Worm (Caenorhabditis elegans): ENCODE data around the gene ZK1248.4.
A peak's percentile ranks its signal among the peaks of the same experiment; 100 is the strongest.
"Not testable (repeated sequence)": the region's sequence is repeated elsewhere in the genome, so short reads cannot be mapped to it uniquely, and the experiment has no call there.

The ZK1248.4 gene

ce11 chrII:5810230-5810629, 8.2 kb upstream of the ZK1248.4 start, which contains the start of the genes msp-64 and ZK1248.5:
Gene msp-64 (minus strand): TSS chrII:5810330.
Gene ZK1248.5 (plus strand): TSS chrII:5810514.
- TF ChIP-seq pros-1 (tag; optimal IDR thresholded peaks at IDR 0.05) (no peak), pat-9 (tag; optimal IDR thresholded peaks at IDR 0.05) (no peak), sdc-2 (tag; optimal IDR thresholded peaks at IDR 0.05) (no peak), ceh-6 (GFP tag; optimal IDR thresholded peaks at IDR 0.05) (no peak), pqm-1 (tag; optimal IDR thresholded peaks at IDR 0.05) (no peak)

DNA sequence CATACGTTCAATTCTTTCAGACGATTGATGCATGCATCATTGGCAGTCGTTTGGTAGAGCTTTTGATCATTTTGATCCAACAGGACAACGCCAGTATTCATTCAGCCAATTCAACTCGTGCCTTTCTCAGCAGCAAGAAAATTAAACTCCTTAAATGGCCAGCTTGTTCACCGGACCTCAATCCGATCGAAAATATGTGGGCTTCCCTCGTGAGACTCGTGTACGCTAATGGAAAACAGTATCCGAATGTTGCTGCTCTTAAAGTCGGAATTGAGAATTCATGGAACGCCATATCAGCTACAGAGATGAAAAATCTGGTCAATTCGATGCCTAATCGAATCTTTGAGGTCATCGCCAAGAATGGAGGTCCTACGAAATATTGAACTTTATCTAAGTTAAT, 3.0 kb upstream of the ZK1248.4 start, which contains the start of gene wago-5:
Gene wago-5 (minus strand): TSS at position 101 of the 400 bp plus-strand sequence.
- not testable (repeated sequence) for TF ChIP-seq hlh-13 (GFP tag; optimal IDR thresholded peaks at IDR 0.05); mec-3 (tag; optimal IDR thresholded peaks at IDR 0.05; ENCODE audit: borderline replicate concordance); ceh-24 (tag; optimal IDR thresholded peaks at IDR 0.05)

ce11 chrII:5816346-5816745, 2.1 kb upstream of the ZK1248.4 start, which contains the start of gene ZK1248.20:
Gene ZK1248.20 (plus strand): TSS chrII:5816646.
- TF ChIP-seq dmd-4 (tag; optimal IDR thresholded peaks at IDR 0.05; ENCODE audit: borderline replicate concordance) = no peak

- TF ChIP-seq sdc-2 (tag; optimal IDR thresholded peaks at IDR 0.05) (no peak), C08G9.2 (tag; optimal IDR thresholded peaks at IDR 0.05) (peak; percentile 68), hlh-6 (tag; optimal IDR thresholded peaks at IDR 0.05) (no peak), ama-1 (optimal IDR thresholded peaks at IDR 0.05) (no peak), ceh-18 (tag; optimal IDR thresholded peaks at IDR 0.05) (no peak), tbx-2 (tag; optimal IDR thresholded peaks at IDR 0.05) (peak; percentile 65), nhr-232 (tag; optimal IDR thresholded peaks at IDR 0.05) (no peak), K02D7.2 (tag; optimal IDR thresholded peaks at IDR 0.05) (no peak), ceh-22 (tag; optimal IDR thresholded peaks at IDR 0.05) (no peak), ceh-19 (GFP tag; optimal IDR thresholded peaks at IDR 0.05) (no peak), nhr-11 (tag; optimal IDR thresholded peaks at IDR 0.05) (no peak), ahr-1 (tag; optimal IDR thresholded peaks at IDR 0.05) (no peak), ref-2 (tag; optimal IDR thresholded peaks at IDR 0.05) (peak; percentile 48), ceh-48 (tag; optimal IDR thresholded peaks at IDR 0.05) (no peak), hlh-15 (tag; optimal IDR thresholded peaks at IDR 0.05) (no peak), ceh-14 (tag; optimal IDR thresholded peaks at IDR 0.05) (peak; percentile 26), ceh-31 (tag; optimal IDR thresholded peaks at IDR 0.05) (peak; percentile 71), che-1 (tag; optimal IDR thresholded peaks at IDR 0.05) (no peak), gmeb-2 (tag; optimal IDR thresholded peaks at IDR 0.05) (no peak), hlh-13 (GFP tag; optimal IDR thresholded peaks at IDR 0.05) (no peak), ceh-2 (tag; optimal IDR thresholded peaks at IDR 0.05) (peak; percentile 70), unc-3 (GFP tag; conservative IDR thresholded peaks at IDR 0.05) (no peak), unc-3 (tag; optimal IDR thresholded peaks at IDR 0.05) (no peak), madf-2 (tag; optimal IDR thresholded peaks at IDR 0.05) (no peak), rnt-1 (tag; optimal IDR thresholded peaks at IDR 0.05) (no peak), fkh-6 (tag; optimal IDR thresholded peaks at IDR 0.05) (peak; percentile 12), unc-42 (tag; optimal IDR thresholded peaks at IDR 0.05) (peak; percentile 13), pag-3 (tag; optimal IDR thresholded peaks at IDR 0.05; ENCODE audit: borderline replicate concordance) (no peak), sox-4 (tag; optimal IDR thresholded peaks at IDR 0.05) (no peak), ceh-24 (tag; optimal IDR thresholded peaks at IDR 0.05) (no peak), hlh-8 (tag; optimal IDR thresholded peaks at IDR 0.05) (peak; percentile 11), lim-6 (tag; optimal IDR thresholded peaks at IDR 0.05) (no peak), pqm-1 (tag; optimal IDR thresholded peaks at IDR 0.05) (no peak), syd-9 (tag; optimal IDR thresholded peaks at IDR 0.05) (no peak), dmd-4 (tag; optimal IDR thresholded peaks at IDR 0.05; ENCODE audit: borderline replicate concordance) (no peak), hlh-30 (tag; optimal IDR thresholded peaks at IDR 0.05; ENCODE audit: insufficient read depth) (no peak), ceh-30 (tag; optimal IDR thresholded peaks at IDR 0.05) (no peak), pros-1 (tag; optimal IDR thresholded peaks at IDR 0.05) (no peak), zip-5 (tag; optimal IDR thresholded peaks at IDR 0.05) (peak; percentile 24), F13H6.1 (tag; optimal IDR thresholded peaks at IDR 0.05) (no peak), ceh-45 (GFP tag; IDR thresholded peaks at IDR 0.05) (no peak), pax-1 (tag; optimal IDR thresholded peaks at IDR 0.05) (no peak), lin-11 (tag; optimal IDR thresholded peaks at IDR 0.05) (no peak), fkh-10 (GFP tag; optimal IDR thresholded peaks at IDR 0.05) (no peak)
Measured at ce11 chrII:5819655-5820054, 1.3 kb downstream of the ZK1248.4 start.

Measured in whole organism, late embryonic.